Worm (Caenorhabditis elegans) whole organism, midembryonic: ENCODE data around the gene Y41D4B.14.

ENCODE experiments used
- cog-1 ChIP-seq: sonication (generic microtip); optimal IDR thresholded peaks from 2 replicates; lab custom pipeline; 2016; ENCODE audit warnings: missing genetic modification characterization, missing compliant biosample characterization
- flt-1 ChIP-seq: fragments of 200-800 bp; sonication (Bioruptor generic); IDR thresholded peaks from 2 replicates; pipeline ENCODE4 v1.3.6; 2022; ENCODE audit warnings: missing genetic modification characterization, missing compliant biosample characterization
- med-1 ChIP-seq: sonication (generic microtip); optimal IDR thresholded peaks from 2 replicates; lab custom pipeline; 2017; ENCODE audit warnings: missing genetic modification characterization, mild to moderate bottlenecking, missing compliant biosample characterization, antibody characterized with exemption, missing genetic modification reagents; ENCODE audit not compliant: insufficient read depth
- tab-1 ChIP-seq: fragments of 200-800 bp; sonication (Bioruptor generic); IDR thresholded peaks from 2 replicates; pipeline ENCODE4 v1.3.6; 2022; ENCODE audit warnings: missing genetic modification characterization, missing compliant biosample characterization
- ztf-23 ChIP-seq: fragments of 200-800 bp; sonication (Bioruptor generic); IDR thresholded peaks from 2 replicates; pipeline ENCODE4 v1.3.6; 2022; ENCODE audit warnings: missing genetic modification reagents, missing genetic modification characterization, missing compliant biosample characterization
- ztf-29 ChIP-seq: fragments of 200-800 bp; sonication (Bioruptor generic); IDR thresholded peaks from 2 replicates; pipeline ENCODE4 v1.3.6; 2022; ENCODE audit warnings: missing genetic modification reagents, missing genetic modification characterization, missing compliant biosample characterization

DNA sequence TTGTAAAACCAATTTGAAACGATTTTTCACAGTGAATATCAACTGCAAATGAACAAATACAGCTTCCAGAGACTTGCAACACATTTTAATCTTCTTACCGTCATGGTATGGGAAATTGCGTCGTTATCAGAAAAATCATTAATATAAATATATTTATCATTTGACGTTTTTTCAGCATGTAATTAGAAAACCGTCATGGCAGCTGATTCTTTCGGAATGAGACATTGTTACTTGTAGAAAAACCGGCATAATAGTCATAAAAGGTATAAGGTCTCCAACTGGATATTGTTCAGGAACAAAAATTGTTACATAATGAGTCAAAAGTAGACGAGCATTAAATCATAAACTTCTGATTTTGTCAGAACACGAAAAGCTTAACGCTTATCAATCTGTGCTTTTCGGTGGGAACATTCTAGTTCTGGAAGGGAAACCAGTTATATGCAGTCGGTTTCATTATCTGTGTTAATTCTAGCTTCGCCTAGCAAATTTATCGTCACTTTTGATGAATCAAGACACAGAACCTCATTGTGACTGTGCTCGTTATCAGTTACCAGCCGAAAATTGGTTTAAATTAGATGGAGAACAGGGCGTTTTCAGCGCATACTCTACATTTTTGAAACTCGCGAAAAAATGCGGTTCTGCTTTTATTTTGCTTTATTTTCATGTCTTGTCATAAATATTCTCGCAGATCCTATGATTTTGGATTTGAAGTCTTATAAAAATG lies 23.5 kb upstream of the Y41D4B.14 start, which contains the start of gene C34H4.2:
- TF ChIP-seq ztf-23 (GFP tag; lab: Robert Waterston, UW) (no peak), flt-1 (GFP tag; lab: Robert Waterston, UW) (no peak), cog-1 (no peak), tab-1 (no peak), ztf-29 (GFP tag; lab: Robert Waterston, UW) (no peak), med-1 (no peak)
